Fruit fly (Drosophila melanogaster) whole organism, prepupa: ENCODE measurements around the gene CG34284.

Source experiments
- CG10631 ChIP-seq: fragments of 200-800 bp; sonication (Bioruptor generic); optimal IDR thresholded peaks from 2 replicates; lab custom pipeline; 2016; ENCODE audit warnings: missing biosample characterization, missing genetic modification characterization
- CG10669 ChIP-seq: fragments of 200-800 bp; sonication (Bioruptor generic); optimal IDR thresholded peaks from 3 replicates; lab custom pipeline; 2018; ENCODE audit warnings: missing biosample characterization, mild to moderate bottlenecking, missing genetic modification characterization, moderate library complexity
- CG11762 ChIP-seq: fragments of 200-800 bp; sonication (Bioruptor generic); optimal IDR thresholded peaks from 3 replicates; lab custom pipeline; 2016; ENCODE audit warnings: missing biosample characterization, missing genetic modification characterization; ENCODE audit not compliant: insufficient read depth
- CG11902 ChIP-seq: fragments of 200-800 bp; sonication (Bioruptor generic); optimal IDR thresholded peaks from 3 replicates; lab custom pipeline; 2016; ENCODE audit warnings: missing biosample characterization, missing genetic modification characterization
- CG1621 ChIP-seq: fragments of 200-800 bp; sonication (Bioruptor generic); optimal IDR thresholded peaks from 3 replicates; lab custom pipeline; 2018; ENCODE audit warnings: missing biosample characterization, mild to moderate bottlenecking, missing genetic modification characterization
- CG16779 ChIP-seq: fragments of 200-800 bp; sonication (Bioruptor generic); optimal IDR thresholded peaks from 3 replicates; lab custom pipeline; 2017; ENCODE audit warnings: missing biosample characterization, mild to moderate bottlenecking, missing genetic modification characterization
- CG31627 ChIP-seq: fragments of 200-800 bp; sonication (Bioruptor generic); optimal IDR thresholded peaks from 3 replicates; lab custom pipeline; 2016; ENCODE audit warnings: missing biosample characterization, missing genetic modification characterization
- CG34406 ChIP-seq: fragments of 200-800 bp; sonication (Bioruptor generic); optimal IDR thresholded peaks from 3 replicates; lab custom pipeline; 2016; ENCODE audit warnings: missing biosample characterization, missing genetic modification characterization
- CG3919 ChIP-seq: fragments of 200-800 bp; sonication (Bioruptor generic); optimal IDR thresholded peaks from 3 replicates; lab custom pipeline; 2016; ENCODE audit warnings: missing biosample characterization, missing genetic modification characterization
- CG6276 ChIP-seq: fragments of 200-800 bp; sonication (Bioruptor generic); optimal IDR thresholded peaks from 2 replicates; lab custom pipeline; 2017; ENCODE audit warnings: missing biosample characterization, mild to moderate bottlenecking, missing genetic modification characterization
- CG6792 ChIP-seq: fragments of 200-800 bp; sonication (Bioruptor generic); optimal IDR thresholded peaks from 3 replicates; lab custom pipeline; 2016; ENCODE audit warnings: missing biosample characterization, missing genetic modification characterization
- CG6808 ChIP-seq: fragments of 200-800 bp; sonication (Bioruptor generic); optimal IDR thresholded peaks from 3 replicates; lab custom pipeline; 2017; ENCODE audit warnings: missing biosample characterization, missing genetic modification characterization, mild to moderate bottlenecking, moderate library complexity, missing genetic modification reagents
- CG6854 ChIP-seq: fragments of 200-800 bp; sonication (Bioruptor generic); optimal IDR thresholded peaks from 2 replicates; lab custom pipeline; 2017; ENCODE audit warnings: missing biosample characterization, mild to moderate bottlenecking, missing genetic modification characterization
- CG8632 ChIP-seq: fragments of 200-800 bp; sonication (Bioruptor generic); optimal IDR thresholded peaks from 3 replicates; lab custom pipeline; 2016; ENCODE audit warnings: missing biosample characterization, missing genetic modification characterization
- CG9139 ChIP-seq: fragments of 200-800 bp; sonication (Bioruptor generic); optimal IDR thresholded peaks from 3 replicates; lab custom pipeline; 2017; ENCODE audit warnings: missing biosample characterization, mild to moderate bottlenecking, missing genetic modification characterization
- Eip75B ChIP-seq: fragments of 200-800 bp; sonication (Bioruptor generic); optimal IDR thresholded peaks from 3 replicates; lab custom pipeline; 2016; ENCODE audit warnings: missing biosample characterization, missing genetic modification characterization
- Eip78C ChIP-seq: fragments of 200-800 bp; sonication (Bioruptor generic); peaks from one replicate; lab custom pipeline; 2016; ENCODE audit warnings: missing biosample characterization, missing genetic modification characterization
- Ets21C ChIP-seq: fragments of 200-800 bp; sonication (Bioruptor generic); optimal IDR thresholded peaks from 3 replicates; lab custom pipeline; 2016; ENCODE audit warnings: missing biosample characterization, missing genetic modification characterization
- Hr4 ChIP-seq: fragments of 200-800 bp; sonication (Bioruptor generic); optimal IDR thresholded peaks from 3 replicates; lab custom pipeline; 2016; ENCODE audit warnings: missing biosample characterization, missing genetic modification characterization
- Lpt ChIP-seq: fragments of 200-800 bp; sonication (Bioruptor generic); optimal IDR thresholded peaks from 3 replicates; lab custom pipeline; 2016; ENCODE audit warnings: missing biosample characterization, missing genetic modification characterization
- Smox ChIP-seq: fragments of 200-800 bp; sonication (Bioruptor generic); optimal IDR thresholded peaks from 3 replicates; lab custom pipeline; 2016; ENCODE audit warnings: missing biosample characterization, missing genetic modification characterization
- Sox102F ChIP-seq: fragments of 200-800 bp; sonication (Bioruptor generic); optimal IDR thresholded peaks from 2 replicates; lab custom pipeline; 2016; ENCODE audit warnings: missing biosample characterization, mild to moderate bottlenecking, missing genetic modification characterization
- Sox14 ChIP-seq: fragments of 200-800 bp; sonication (Bioruptor generic); optimal IDR thresholded peaks from 3 replicates; lab custom pipeline; 2016; ENCODE audit warnings: missing biosample characterization, missing genetic modification characterization
- achi ChIP-seq: fragments of 200-800 bp; sonication (Bioruptor generic); optimal IDR thresholded peaks from 3 replicates; lab custom pipeline; 2016; ENCODE audit warnings: missing biosample characterization, missing genetic modification characterization
- acj6 ChIP-seq: fragments of 200-800 bp; sonication (Bioruptor generic); optimal IDR thresholded peaks from 3 replicates; lab custom pipeline; 2016; ENCODE audit warnings: missing biosample characterization, missing genetic modification characterization
- cyc ChIP-seq: fragments of 200-800 bp; sonication (Bioruptor generic); optimal IDR thresholded peaks from 3 replicates; lab custom pipeline; 2016; ENCODE audit warnings: missing biosample characterization, missing genetic modification characterization
- dac ChIP-seq: fragments of 200-800 bp; sonication (Bioruptor generic); optimal IDR thresholded peaks from 2 replicates; lab custom pipeline; 2017; ENCODE audit warnings: missing biosample characterization, mild to moderate bottlenecking, missing genetic modification characterization
- eg ChIP-seq: fragments of 200-800 bp; sonication (Bioruptor generic); IDR thresholded peaks from 3 replicates; pipeline ENCODE4 v1.3.6; 2022; ENCODE audit warnings: missing biosample characterization, missing genetic modification characterization
- esn ChIP-seq: fragments of 200-800 bp; sonication (Bioruptor generic); optimal IDR thresholded peaks from 2 replicates; lab custom pipeline; 2016; ENCODE audit warnings: missing biosample characterization, mild to moderate bottlenecking, missing genetic modification characterization, moderate library complexity
- fd59A ChIP-seq: fragments of 200-800 bp; sonication (Bioruptor generic); optimal IDR thresholded peaks from 2 replicates; lab custom pipeline; 2017; ENCODE audit warnings: missing biosample characterization, mild to moderate bottlenecking, missing genetic modification characterization, missing genetic modification reagents
- fd85E ChIP-seq: fragments of 200-800 bp; sonication (Bioruptor generic); optimal IDR thresholded peaks from 3 replicates; lab custom pipeline; 2016; ENCODE audit warnings: missing biosample characterization, missing genetic modification characterization
- fkh ChIP-seq: fragments of 200-800 bp; sonication (Bioruptor generic); optimal IDR thresholded peaks from 3 replicates; lab custom pipeline; 2017; ENCODE audit warnings: missing biosample characterization, mild to moderate bottlenecking, missing genetic modification characterization, moderate library complexity
- lz ChIP-seq: fragments of 200-800 bp; sonication (Bioruptor generic); optimal IDR thresholded peaks from 3 replicates; lab custom pipeline; 2016; ENCODE audit warnings: missing biosample characterization, missing genetic modification characterization
- pdm3 ChIP-seq: fragments of 200-800 bp; sonication (Bioruptor generic); optimal IDR thresholded peaks from 3 replicates; lab custom pipeline; 2016; ENCODE audit warnings: missing biosample characterization, missing genetic modification characterization
- ss ChIP-seq, 2 experiments: fragments of 200-800 bp; sonication (Bioruptor generic); optimal IDR thresholded peaks; 2 replicates in 1 of 2; 3 replicates in 1 of 2; lab custom pipeline; 2017 to 2018; ENCODE audit warnings: mild to moderate bottlenecking in 2 of 2, missing biosample characterization in 2 of 2, missing genetic modification characterization in 2 of 2, moderate library complexity in 1 of 2
- svp ChIP-seq: fragments of 200-800 bp; sonication (Bioruptor generic); peaks from one replicate; lab custom pipeline; 2016; ENCODE audit warnings: missing biosample characterization, missing genetic modification characterization
- topi ChIP-seq: fragments of 200-800 bp; sonication (Bioruptor generic); optimal IDR thresholded peaks from 3 replicates; lab custom pipeline; 2016; ENCODE audit warnings: missing biosample characterization, missing genetic modification characterization
- vri ChIP-seq: fragments of 200-800 bp; sonication (Bioruptor generic); optimal IDR thresholded peaks from 3 replicates; lab custom pipeline; 2016; ENCODE audit warnings: missing biosample characterization, mild to moderate bottlenecking, missing genetic modification characterization

Gene CG34284

DNA sequence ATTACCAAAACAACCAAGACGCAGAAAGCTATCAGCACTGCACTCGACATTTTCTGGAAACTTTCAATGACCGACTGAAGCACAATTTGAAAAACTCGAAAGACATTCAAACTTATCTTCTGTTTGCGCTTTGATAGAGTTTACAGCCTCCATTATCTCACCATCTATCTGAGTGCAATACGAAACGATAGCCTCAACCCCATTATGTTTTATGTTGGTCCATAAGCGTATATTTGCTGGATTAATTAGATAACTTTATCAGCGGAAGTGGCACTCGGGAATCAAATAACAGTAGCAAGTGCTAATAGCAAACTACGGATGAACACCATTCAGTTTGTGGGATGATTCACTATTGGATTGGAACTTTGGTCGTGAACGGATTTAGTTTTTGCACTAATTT lies at the start of gene CG34284:
Gene CG34284, minus strand, starts transcription at position 76 of the 400 bp plus-strand sequence.
- TF ChIP-seq CG16779 (tag; lab: Kevin White, UChicago) (no peak), fkh (GFP tag; lab: Kevin White, UChicago) (peak; percentile 14)

DNA sequence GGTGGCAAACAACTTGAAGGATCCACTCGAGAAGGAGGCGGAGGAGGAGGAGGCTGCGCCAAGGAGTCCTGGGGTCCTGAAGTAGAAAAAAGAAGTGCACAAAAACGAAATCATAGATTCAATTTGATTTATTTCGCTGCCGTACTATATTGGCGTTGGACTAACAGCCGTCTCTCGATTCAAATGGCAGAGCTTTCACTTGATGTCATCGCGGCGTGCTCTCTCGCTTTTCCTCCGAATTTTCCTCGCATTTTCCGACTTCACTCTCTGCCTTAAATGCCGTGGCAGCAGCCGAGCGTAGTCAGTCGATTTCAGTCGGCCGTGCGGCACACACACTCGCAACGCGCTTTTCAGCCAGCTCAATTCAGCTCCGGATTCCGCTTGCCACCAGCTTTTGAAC lies 47.2 kb upstream of the CG34284 start, which contains the start of gene CG43732:
Gene CG43732, plus strand, starts transcription at position 301 of the 400 bp plus-strand sequence.
- TF ChIP-seq dac: no peak
- TF ChIP-seq CG6808 (GFP tag; lab: Kevin White, UChicago): no peak
- no peak for TF ChIP-seq CG10669 (GFP tag; lab: Kevin White, UChicago)
- no peak for TF ChIP-seq fd85E (GFP tag; lab: Kevin White, UChicago)
- TF ChIP-seq CG6792: no peak
- TF ChIP-seq CG1621 (tag; lab: Kevin White, UChicago): no peak
- TF ChIP-seq topi (GFP tag; lab: Kevin White, UChicago): no peak
- TF ChIP-seq pdm3: no peak
- no peak for TF ChIP-seq fd59A
- no peak for TF ChIP-seq esn (GFP tag; lab: Kevin White, UChicago)
- TF ChIP-seq eg (GFP tag; lab: Robert Waterston, UW): no peak
- no peak for TF ChIP-seq cyc
- TF ChIP-seq CG31627: no peak
- no peak for TF ChIP-seq Eip75B (GFP tag; lab: Kevin White, UChicago)
- no peak for TF ChIP-seq CG3919 (GFP tag; lab: Kevin White, UChicago)
- no peak for TF ChIP-seq Smox (GFP tag; lab: Kevin White, UChicago)
- TF ChIP-seq CG8632 (GFP tag; lab: Kevin White, UChicago): no peak

DNA sequence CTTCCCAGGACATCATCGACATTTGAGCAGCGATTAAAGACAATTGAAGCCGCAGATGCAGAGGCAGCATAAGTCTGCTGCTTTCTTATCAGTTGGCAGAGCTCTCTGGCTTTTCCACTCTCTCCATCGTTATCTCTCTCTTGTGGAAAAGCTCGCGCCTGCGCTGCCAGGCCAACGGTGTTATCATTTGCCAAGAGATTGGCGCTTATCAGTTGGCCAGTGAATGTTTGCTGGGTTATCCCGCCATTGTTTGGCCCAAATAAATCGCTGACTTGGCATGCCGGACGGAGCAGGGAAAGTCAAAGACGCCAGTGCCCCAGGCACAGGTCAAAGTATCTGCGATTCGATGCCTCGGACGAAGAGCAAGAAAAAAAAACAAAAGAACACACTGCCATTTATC lies 46.4 kb upstream of the CG34284 start:
- TF ChIP-seq fkh (GFP tag; lab: Kevin White, UChicago): no peak
- no peak for TF ChIP-seq CG11762 (GFP tag; lab: Kevin White, UChicago)
- TF ChIP-seq svp (GFP tag; lab: Kevin White, UChicago): peak; percentile 69
- no peak for TF ChIP-seq eg (GFP tag; lab: Robert Waterston, UW)
- no peak for TF ChIP-seq Sox14
- TF ChIP-seq fd85E (GFP tag; lab: Kevin White, UChicago): no peak
- TF ChIP-seq, all 60 proteins: peak for 1

- no peak for TF ChIP-seq Sox14
- TF ChIP-seq, all 60 proteins: peak for 0
These were observed 44.6 kb upstream of the CG34284 start for dm6 chr3R:18947307-18947706.

DNA sequence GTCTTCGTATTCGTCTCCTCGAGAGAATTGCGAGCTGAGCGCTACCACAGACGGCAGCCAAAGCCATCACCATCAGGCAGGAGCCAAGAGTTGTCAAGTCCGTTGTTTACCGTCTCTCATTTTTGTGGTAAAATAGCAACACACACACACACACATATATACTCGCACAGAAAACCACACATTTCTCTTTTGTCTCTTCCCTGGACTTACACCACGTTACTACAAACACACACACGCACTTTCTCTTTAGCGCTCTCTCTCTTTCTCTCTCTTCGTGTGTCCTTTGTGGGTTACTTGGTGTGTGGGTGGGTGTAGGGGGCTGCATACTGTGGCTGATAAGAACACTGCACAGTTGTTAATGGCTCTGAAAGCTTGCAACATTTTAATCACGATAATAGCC lies 29.0 kb upstream of the CG34284 start:
- TF ChIP-seq CG6792 (no peak), CG31627 (no peak), vri (GFP tag; lab: Kevin White, UChicago) (no peak), pdm3 (no peak), ss (GFP tag; optimal IDR thresholded peaks at IDR 0.05; lab: Kevin White, UChicago) (no peak), Sox14 (no peak), cyc (no peak), dac (no peak), CG10631 (GFP tag; lab: Kevin White, UChicago) (no peak), svp (GFP tag; lab: Kevin White, UChicago) (no peak), fkh (GFP tag; lab: Kevin White, UChicago) (no peak), CG8632 (GFP tag; lab: Kevin White, UChicago) (no peak), Eip78C (GFP tag; lab: Kevin White, UChicago) (no peak), CG34406 (no peak)

- TF ChIP-seq fd59A: no peak
- TF ChIP-seq CG6854 (GFP tag; lab: Kevin White, UChicago): peak; percentile 42
- TF ChIP-seq acj6 (GFP tag; lab: Kevin White, UChicago): peak; percentile 46
- TF ChIP-seq vri (GFP tag; lab: Kevin White, UChicago): peak; percentile 9
- TF ChIP-seq Sox14: no peak
- TF ChIP-seq Lpt (GFP tag; lab: Kevin White, UChicago): peak; percentile 2
- TF ChIP-seq Ets21C (GFP tag; lab: Kevin White, UChicago): no peak
- TF ChIP-seq CG6276: peak; percentile 5
- peak; percentile 50 for TF ChIP-seq CG1621 (tag; lab: Kevin White, UChicago)
- peak; percentile 42 for TF ChIP-seq Sox102F (GFP tag; lab: Kevin White, UChicago)
- TF ChIP-seq Hr4 (GFP tag; lab: Kevin White, UChicago): peak; percentile 13
- TF ChIP-seq CG3919 (GFP tag; lab: Kevin White, UChicago): peak; percentile 72
- TF ChIP-seq eg (GFP tag; lab: Robert Waterston, UW): 0 out of 3 replicates have a peak, but pooled peaks have one; percentile 40
- TF ChIP-seq lz (GFP tag; lab: Kevin White, UChicago): peak; percentile 53
- no peak for TF ChIP-seq CG11902 (GFP tag; lab: Kevin White, UChicago)
- peak; percentile 15 for TF ChIP-seq CG6792
- peak; percentile 40 for TF ChIP-seq CG31627
- TF ChIP-seq CG9139: no peak
- peak; percentile 14 for TF ChIP-seq CG8632 (GFP tag; lab: Kevin White, UChicago)
- TF ChIP-seq achi (GFP tag; lab: Kevin White, UChicago): peak; percentile 59
- TF ChIP-seq Eip78C (GFP tag; lab: Kevin White, UChicago): peak; percentile 42
- peak; percentile 36 for TF ChIP-seq CG16779 (tag; lab: Kevin White, UChicago)
- TF ChIP-seq Eip75B (GFP tag; lab: Kevin White, UChicago): peak; percentile 52
These were observed 26.4 kb upstream of the CG34284 start, which contains the start of gene CG42613 for dm6 chr3R:18928918-18929705. TSS of gene CG42613 (plus strand) at chr3R:18929196.
